Fruit fly (Drosophila melanogaster) whole organism, embryonic: ENCODE measurements around the gene Jon99Ciii.
A peak's percentile ranks its signal among the peaks of the same experiment; 100 is the strongest.

Experiments
- B-H1 ChIP-seq: fragments of 200-800 bp; sonication (Bioruptor generic); IDR thresholded peaks from 3 replicates; pipeline ENCODE4 v1.3.6; 2022; ENCODE audit warnings: missing biosample characterization, missing genetic modification characterization
- CG11398 ChIP-seq: fragments of 200-800 bp; sonication (Bioruptor generic); optimal IDR thresholded peaks from 2 replicates; lab custom pipeline; 2016; ENCODE audit warnings: missing biosample characterization, missing genetic modification characterization
- CG11504 ChIP-seq: fragments of 200-800 bp; sonication (Bioruptor generic); optimal IDR thresholded peaks from 3 replicates; lab custom pipeline; 2019; ENCODE audit warnings: missing biosample characterization, mild to moderate bottlenecking, missing genetic modification characterization, moderate library complexity
- CG12071 ChIP-seq: fragments of 200-800 bp; sonication (Bioruptor generic); optimal IDR thresholded peaks from 3 replicates; lab custom pipeline; 2018; ENCODE audit warnings: missing biosample characterization, mild to moderate bottlenecking, missing genetic modification characterization
- CG12155 ChIP-seq: fragments of 200-800 bp; sonication (Bioruptor generic); optimal IDR thresholded peaks from 3 replicates; lab custom pipeline; 2016; ENCODE audit warnings: missing biosample characterization, missing genetic modification characterization
- CG12236 ChIP-seq: fragments of 200-800 bp; sonication (Bioruptor generic); optimal IDR thresholded peaks from 2 replicates; lab custom pipeline; 2016; ENCODE audit warnings: missing biosample characterization, missing genetic modification characterization
- CG15479 ChIP-seq: fragments of 200-800 bp; sonication (Bioruptor generic); optimal IDR thresholded peaks from 3 replicates; lab custom pipeline; 2019; ENCODE audit warnings: missing biosample characterization, mild to moderate bottlenecking, missing genetic modification characterization, moderate library complexity
- CG15601 ChIP-seq: fragments of 200-800 bp; sonication (Bioruptor generic); optimal IDR thresholded peaks from 3 replicates; lab custom pipeline; 2019; ENCODE audit warnings: missing biosample characterization, mild to moderate bottlenecking, missing genetic modification characterization, moderate library complexity
- CG1603 ChIP-seq: fragments of 200-800 bp; sonication (Bioruptor generic); optimal IDR thresholded peaks from 2 replicates; lab custom pipeline; 2019; ENCODE audit warnings: missing biosample characterization, mild to moderate bottlenecking, missing genetic modification characterization, moderate library complexity
- CG17802 ChIP-seq: fragments of 200-800 bp; sonication (Bioruptor generic); optimal IDR thresholded peaks from 2 replicates; lab custom pipeline; 2018; ENCODE audit warnings: missing biosample characterization, mild to moderate bottlenecking, missing genetic modification characterization, moderate library complexity
- CG18262 ChIP-seq: fragments of 200-800 bp; optimal IDR thresholded peaks from 3 replicates; lab custom pipeline; 2019; ENCODE audit warnings: missing biosample characterization, mild to moderate bottlenecking, missing genetic modification characterization, moderate library complexity
- CG2678 ChIP-seq: fragments of 200-800 bp; sonication (Bioruptor generic); optimal IDR thresholded peaks from 3 replicates; lab custom pipeline; 2019; ENCODE audit warnings: missing biosample characterization, mild to moderate bottlenecking, missing genetic modification characterization, moderate library complexity
- CG2875 ChIP-seq: fragments of 200-800 bp; sonication (Bioruptor generic); optimal IDR thresholded peaks from 2 replicates; lab custom pipeline; 2017; ENCODE audit warnings: missing biosample characterization, mild to moderate bottlenecking, missing genetic modification characterization, missing genetic modification reagents
- CG30020 ChIP-seq: fragments of 200-800 bp; optimal IDR thresholded peaks from 2 replicates; lab custom pipeline; 2019; ENCODE audit warnings: missing biosample characterization, mild to moderate bottlenecking, missing genetic modification characterization, moderate library complexity
- CG31365 ChIP-seq: fragments of 200-800 bp; sonication (Bioruptor generic); optimal IDR thresholded peaks from 2 replicates; lab custom pipeline; 2018; ENCODE audit warnings: missing biosample characterization, mild to moderate bottlenecking, missing genetic modification characterization
- CG32532 ChIP-seq: fragments of 200-800 bp; sonication (Bioruptor generic); IDR thresholded peaks from 2 replicates; pipeline ENCODE4 v1.3.6; 2022; ENCODE audit warnings: missing biosample characterization, missing genetic modification characterization
- CG4424 ChIP-seq: fragments of 200-800 bp; sonication (Bioruptor generic); optimal IDR thresholded peaks from 3 replicates; lab custom pipeline; 2016; ENCODE audit warnings: missing biosample characterization, missing genetic modification characterization
- CG7357 ChIP-seq: fragments of 200-800 bp; sonication (Bioruptor generic); IDR thresholded peaks from 3 replicates; pipeline ENCODE4 v1.3.6; 2022; ENCODE audit warnings: missing biosample characterization, missing genetic modification characterization
- CG8359 ChIP-seq: fragments of 200-800 bp; sonication (Bioruptor generic); optimal IDR thresholded peaks from 2 replicates; lab custom pipeline; 2017; ENCODE audit warnings: missing biosample characterization, mild to moderate bottlenecking, missing genetic modification characterization, borderline replicate concordance
- CG9932 ChIP-seq: fragments of 200-800 bp; sonication (Bioruptor generic); IDR thresholded peaks from 2 replicates; pipeline ENCODE4 v1.3.6; 2022; ENCODE audit warnings: missing biosample characterization, missing genetic modification characterization
- Chrac-16 ChIP-seq: fragments of 200-800 bp; sonication (Bioruptor generic); optimal IDR thresholded peaks from 3 replicates; lab custom pipeline; 2016; ENCODE audit warnings: missing biosample characterization, missing genetic modification characterization
- CoRest ChIP-seq: fragments of 200-800 bp; sonication (Bioruptor generic); optimal IDR thresholded peaks from 3 replicates; lab custom pipeline; 2018; ENCODE audit warnings: missing biosample characterization, mild to moderate bottlenecking, missing genetic modification characterization, moderate library complexity
- E2f1 ChIP-seq: fragments of 200-800 bp; sonication (Bioruptor generic); IDR thresholded peaks from 2 replicates; pipeline ENCODE4 v1.3.6; 2022; ENCODE audit warnings: missing biosample characterization, missing genetic modification characterization
- GATAe ChIP-seq: fragments of 200-800 bp; sonication (Bioruptor generic); conservative IDR thresholded peaks from 2 replicates; pipeline ENCODE4 v1.3.6; 2022; ENCODE audit warnings: missing biosample characterization, missing genetic modification characterization
- Lhr ChIP-seq: fragments of 200-800 bp; sonication (Bioruptor generic); optimal IDR thresholded peaks from 3 replicates; lab custom pipeline; 2017; ENCODE audit warnings: mild to moderate bottlenecking, missing biosample characterization, missing genetic modification reagents, missing genetic modification characterization
- MBD-R2 ChIP-seq: fragments of 200-800 bp; sonication (Bioruptor generic); IDR thresholded peaks from 2 replicates; pipeline ENCODE4 v1.3.6; 2022; ENCODE audit warnings: missing biosample characterization, missing genetic modification characterization
- Meics ChIP-seq: fragments of 200-800 bp; sonication (Bioruptor generic); optimal IDR thresholded peaks from 2 replicates; lab custom pipeline; 2017; ENCODE audit warnings: missing biosample characterization, mild to moderate bottlenecking, missing genetic modification characterization
- Mes4 ChIP-seq: fragments of 200-800 bp; sonication (Bioruptor generic); optimal IDR thresholded peaks from 2 replicates; lab custom pipeline; 2016; ENCODE audit warnings: missing biosample characterization, missing genetic modification characterization
- Myb ChIP-seq: fragments of 200-800 bp; sonication (Bioruptor generic); optimal IDR thresholded peaks from 2 replicates; lab custom pipeline; 2016; ENCODE audit warnings: missing biosample characterization, missing genetic modification characterization
- Nf-YC ChIP-seq: fragments of 200-800 bp; optimal IDR thresholded peaks from 3 replicates; lab custom pipeline; 2019; ENCODE audit warnings: missing biosample characterization, mild to moderate bottlenecking, missing genetic modification characterization, moderate library complexity
- Side ChIP-seq: fragments of 200-800 bp; sonication (Bioruptor generic); optimal IDR thresholded peaks from 2 replicates; lab custom pipeline; 2016; ENCODE audit warnings: missing biosample characterization, missing genetic modification characterization
- Sin3A ChIP-seq: fragments of >200 bp; optimal IDR thresholded peaks from 2 replicates; lab custom pipeline; 2018
- Taf1 ChIP-seq: fragments of 200-800 bp; sonication (Bioruptor generic); IDR thresholded peaks from 2 replicates; pipeline ENCODE4 v1.3.6; 2022; ENCODE audit warnings: missing biosample characterization, missing genetic modification characterization
- al ChIP-seq: fragments of 200-800 bp; sonication (Bioruptor generic); IDR thresholded peaks from 2 replicates; pipeline ENCODE4 v1.3.6; 2022; ENCODE audit warnings: missing biosample characterization, missing genetic modification characterization
- cato ChIP-seq: fragments of 200-800 bp; sonication (Bioruptor generic); optimal IDR thresholded peaks from 2 replicates; lab custom pipeline; 2016; ENCODE audit warnings: missing biosample characterization, missing genetic modification characterization, borderline replicate concordance
- dmrt99B ChIP-seq: fragments of 200-800 bp; sonication (Bioruptor generic); optimal IDR thresholded peaks from 2 replicates; lab custom pipeline; 2018; ENCODE audit warnings: missing biosample characterization, mild to moderate bottlenecking, missing genetic modification characterization, moderate library complexity
- ewg ChIP-seq: fragments of 200-800 bp; sonication (Bioruptor generic); optimal IDR thresholded peaks from 3 replicates; lab custom pipeline; 2017; ENCODE audit warnings: mild to moderate bottlenecking, missing biosample characterization, missing genetic modification reagents, missing genetic modification characterization
- eyg ChIP-seq: fragments of 200-800 bp; sonication (Bioruptor generic); optimal IDR thresholded peaks from 3 replicates; lab custom pipeline; 2016; ENCODE audit warnings: missing biosample characterization, missing genetic modification characterization
- her ChIP-seq: fragments of 200-800 bp; sonication (Bioruptor generic); optimal IDR thresholded peaks from 2 replicates; lab custom pipeline; 2016; ENCODE audit warnings: missing biosample characterization, missing genetic modification characterization
- lola ChIP-seq, 3 experiments: fragments of >200 bp in 2 of 3; fragments of 200-800 bp in 1 of 3; sonication (Bioruptor generic) in 1 of 3; optimal IDR thresholded peaks; 2 replicates each; lab custom pipeline; 2017 to 2019; ENCODE audit warnings: missing biosample characterization in 3 of 3, missing genetic modification characterization in 3 of 3, mild to moderate bottlenecking in 1 of 3, moderate library complexity in 1 of 3
- mirr ChIP-seq: fragments of 200-800 bp; sonication (Bioruptor generic); optimal IDR thresholded peaks from 3 replicates; lab custom pipeline; 2018; ENCODE audit warnings: missing biosample characterization, mild to moderate bottlenecking, missing genetic modification characterization
- row ChIP-seq: fragments of 200-800 bp; sonication (Bioruptor generic); IDR thresholded peaks from 3 replicates; pipeline ENCODE4 v1.3.6; 2022; ENCODE audit warnings: missing biosample characterization, missing genetic modification characterization
- salm ChIP-seq: fragments of 200-800 bp; sonication (Bioruptor generic); optimal IDR thresholded peaks from 2 replicates; lab custom pipeline; 2018; ENCODE audit warnings: missing biosample characterization, mild to moderate bottlenecking, missing genetic modification characterization
- sc ChIP-seq, 3 experiments: fragments of >200 bp in 2 of 3; fragments of 200-800 bp in 1 of 3; sonication (Bioruptor generic) in 1 of 3; optimal IDR thresholded peaks; 2 replicates in 2 of 3; 3 replicates in 1 of 3; lab custom pipeline; 2017; ENCODE audit warnings: mild to moderate bottlenecking in 1 of 3, missing biosample characterization in 1 of 3, missing genetic modification characterization in 1 of 3, missing genetic modification reagents in 1 of 3
- schlank ChIP-seq: fragments of 200-800 bp; sonication (Bioruptor generic); optimal IDR thresholded peaks from 2 replicates; lab custom pipeline; 2018; ENCODE audit warnings: missing biosample characterization, mild to moderate bottlenecking, missing genetic modification characterization
- sim ChIP-seq: fragments of 200-800 bp; sonication (Bioruptor generic); IDR thresholded peaks from 2 replicates; pipeline ENCODE4 v1.3.6; 2022; ENCODE audit warnings: missing biosample characterization, missing genetic modification characterization
- slp2 ChIP-seq: fragments of 200-800 bp; sonication (Bioruptor generic); optimal IDR thresholded peaks from 2 replicates; lab custom pipeline; 2016; ENCODE audit warnings: missing biosample characterization, missing genetic modification characterization
- stwl ChIP-seq: fragments of 200-800 bp; sonication (Bioruptor generic); optimal IDR thresholded peaks from 3 replicates; lab custom pipeline; 2018; ENCODE audit warnings: missing biosample characterization, mild to moderate bottlenecking, missing genetic modification characterization, moderate library complexity
- tll ChIP-seq, 2 experiments: fragments of 200-800 bp in 1 of 2; fragments of >200 bp in 1 of 2; sonication (Bioruptor generic) in 1 of 2; optimal IDR thresholded peaks; 2 replicates each; lab custom pipeline; 2017 to 2019; ENCODE audit warnings: missing biosample characterization in 2 of 2, missing genetic modification characterization in 2 of 2, mild to moderate bottlenecking in 1 of 2, moderate library complexity in 1 of 2
- vvl ChIP-seq: fragments of 200-800 bp; sonication (Bioruptor generic); IDR thresholded peaks from 2 replicates; pipeline ENCODE4 v1.3.6; 2022; ENCODE audit warnings: missing biosample characterization, missing genetic modification characterization

The Jon99Ciii gene

DNA sequence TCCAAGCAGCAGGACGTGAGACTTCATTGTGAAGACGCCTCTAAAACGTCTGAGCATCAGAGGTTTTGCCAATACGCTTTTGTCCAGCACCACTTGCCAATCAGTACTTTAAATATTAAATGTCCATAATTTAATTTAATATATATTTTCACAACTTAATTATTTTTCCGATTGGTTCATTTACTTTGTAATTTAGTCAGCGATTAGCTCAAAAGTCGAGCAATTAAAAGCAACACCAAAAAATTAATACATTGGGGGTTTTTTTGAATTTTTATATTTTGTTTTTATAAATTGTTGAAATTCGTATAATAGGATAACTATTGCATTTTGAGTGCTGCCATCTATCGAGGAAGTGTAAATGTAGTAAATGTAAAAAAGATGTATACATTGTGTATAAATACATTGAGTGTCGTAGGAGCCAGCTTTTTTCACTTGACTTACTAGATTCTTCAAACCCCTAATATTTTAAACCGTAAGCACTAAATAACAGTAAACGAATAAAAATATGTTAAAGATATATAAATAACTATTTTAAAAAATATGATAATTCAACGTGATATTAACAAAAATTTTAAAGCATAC lies 18.1 kb upstream of the Jon99Ciii start, which contains the start of gene CG15517 (continued):
- no peak for TF ChIP-seq schlank (tag; lab: Kevin White, UChicago)
- TF ChIP-seq sc (optimal IDR thresholded peaks at IDR 0.05; lab: Kevin White, UChicago), result no peak
- no peak for TF ChIP-seq sc (GFP tag; optimal IDR thresholded peaks at IDR 0.05; lab: Kevin White, UChicago)
- TF ChIP-seq al (GFP tag; lab: Robert Waterston, UW), result no peak
- no peak for TF ChIP-seq Meics (GFP tag; lab: Kevin White, UChicago)
- TF ChIP-seq slp2 (GFP tag; lab: Kevin White, UChicago), result no peak
- peak; percentile 29; the same call in 1 of the 2 replicates for TF ChIP-seq MBD-R2
- no peak for TF ChIP-seq CG7357 (GFP tag; lab: Robert Waterston, UW)
- TF ChIP-seq Nf-YC (tag; lab: Kevin White, UChicago), result no peak
- TF ChIP-seq Side, result no peak
- no peak for TF ChIP-seq her (GFP tag; lab: Kevin White, UChicago)
- TF ChIP-seq Mes4, result no peak
- no peak for TF ChIP-seq salm (tag; lab: Kevin White, UChicago)
- no peak for TF ChIP-seq E2f1 (GFP tag; lab: Robert Waterston, UW)
- TF ChIP-seq vvl (GFP tag; lab: Robert Waterston, UW), result peak; percentile 85
- TF ChIP-seq cato (GFP tag; lab: Kevin White, UChicago), result no peak
- TF ChIP-seq CG31365, result no peak
- TF ChIP-seq GATAe (GFP tag; lab: Robert Waterston, UW), result no peak
- peak; percentile 0 for TF ChIP-seq Myb (GFP tag; lab: Kevin White, UChicago)
- TF ChIP-seq stwl (tag; lab: Kevin White, UChicago), result peak; percentile 86
- no peak for TF ChIP-seq eyg (GFP tag; lab: Kevin White, UChicago)
- TF ChIP-seq CG11504 (tag; lab: Kevin White, UChicago), result peak; percentile 70
- TF ChIP-seq Taf1 (GFP tag; lab: Robert Waterston, UW), result no peak
- no peak for TF ChIP-seq CG11398 (GFP tag; lab: Kevin White, UChicago)
- TF ChIP-seq CG17802 (tag; lab: Kevin White, UChicago), result no peak
- TF ChIP-seq CG2875 (GFP tag; lab: Kevin White, UChicago), result no peak
- no peak for TF ChIP-seq CG12155 (GFP tag; lab: Kevin White, UChicago)
- no peak for TF ChIP-seq mirr (GFP tag; lab: Kevin White, UChicago)
- TF ChIP-seq CG12236 (GFP tag; lab: Kevin White, UChicago), result no peak
- no peak for TF ChIP-seq Sin3A (lab: Kevin White, UChicago)
- TF ChIP-seq CG1603 (tag; lab: Kevin White, UChicago), result no peak
- TF ChIP-seq Chrac-16, result peak; percentile 36
- TF ChIP-seq lola (GFP tag; optimal IDR thresholded peaks at IDR 0.05; lab: Kevin White, UChicago), result no peak
- no peak for TF ChIP-seq ewg (GFP tag; lab: Kevin White, UChicago)
- TF ChIP-seq dmrt99B (tag; lab: Kevin White, UChicago), result no peak
- TF ChIP-seq B-H1 (GFP tag; lab: Robert Waterston, UW), result no peak
- TF ChIP-seq row (GFP tag; lab: Robert Waterston, UW), result no peak
- TF ChIP-seq Lhr (GFP tag; lab: Kevin White, UChicago), result peak; percentile 29
- TF ChIP-seq CG15479 (GFP tag; lab: Kevin White, UChicago), result no peak
- no peak for TF ChIP-seq CG8359 (GFP tag; lab: Kevin White, UChicago)
- TF ChIP-seq CoRest (tag; lab: Kevin White, UChicago), result peak; percentile 45
- peak; percentile 54 for TF ChIP-seq CG9932 (GFP tag; lab: Robert Waterston, UW)
- no peak for TF ChIP-seq CG4424 (GFP tag; lab: Kevin White, UChicago)
- no peak for TF ChIP-seq CG12071 (GFP tag; lab: Kevin White, UChicago)
- TF ChIP-seq CG15601 (tag; lab: Kevin White, UChicago), result no peak
- TF ChIP-seq CG30020 (tag; lab: Kevin White, UChicago), result no peak
- no peak for TF ChIP-seq sim
- no peak for TF ChIP-seq CG18262 (tag; lab: Kevin White, UChicago)
- TF ChIP-seq tll (GFP tag; optimal IDR thresholded peaks at IDR 0.05; lab: Kevin White, UChicago), result no peak
- peak; percentile 15 for TF ChIP-seq CG2678 (tag; lab: Kevin White, UChicago)
- peak; percentile 38; the same call in 1 of the 2 replicates for TF ChIP-seq CG32532 (GFP tag; lab: Robert Waterston, UW)
